Worm (Caenorhabditis elegans): ENCODE results near the gene M02D8.2.

Gene M02D8.2

ce11 chrX:8719888-8720287 is 19.6 kb upstream of the M02D8.2 start:
- TF ChIP-seq nhr-85 (tag) (no peak), elt-2 (tag; optimal IDR thresholded peaks at IDR 0.05) (peak; percentile 48), lin-35 (GFP tag; optimal IDR thresholded peaks at IDR 0.05) (peak in 1 of 2 experiments; percentile 2), nhr-20 (tag; optimal IDR thresholded peaks at IDR 0.05) (peak; percentile 49)

ce11 chrX:8720658-8721057 is 18.8 kb upstream of the M02D8.2 start, which contains the start of gene F53A9.9:
Gene F53A9.9, minus strand, starts transcription at chrX:8720758.
- no peak for TF ChIP-seq ceh-8 (GFP tag; optimal IDR thresholded peaks at IDR 0.05)
- TF ChIP-seq nhr-47 (tag; optimal IDR thresholded peaks at IDR 0.05), result no peak
- no peak for TF ChIP-seq nhr-76 (tag; optimal IDR thresholded peaks at IDR 0.05)
- no peak for TF ChIP-seq xbp-1 (tag; optimal IDR thresholded peaks at IDR 0.05)
- TF ChIP-seq fkh-10 (GFP tag; optimal IDR thresholded peaks at IDR 0.05), result no peak
- TF ChIP-seq ama-1 (optimal IDR thresholded peaks at IDR 0.05), result no peak
- TF ChIP-seq lin-14 (GFP tag; optimal IDR thresholded peaks at IDR 0.05), result no peak
- TF ChIP-seq nhr-28 (tag; optimal IDR thresholded peaks at IDR 0.05), result no peak
- no peak for TF ChIP-seq C16A3.4 (tag; optimal IDR thresholded peaks at IDR 0.05)
- no peak for TF ChIP-seq fkh-8 (tag; optimal IDR thresholded peaks at IDR 0.05)
- no peak for TF ChIP-seq unc-62 (GFP tag; optimal IDR thresholded peaks at IDR 0.05)
- TF ChIP-seq ceh-82 (tag; optimal IDR thresholded peaks at IDR 0.05), result no peak

ce11 chrX:8721273-8721672 is 18.2 kb upstream of the M02D8.2 start:
- TF ChIP-seq pag-3 (tag; optimal IDR thresholded peaks at IDR 0.05; ENCODE audit: borderline replicate concordance, insufficient read depth) (no peak), sptf-1 (tag; optimal IDR thresholded peaks at IDR 0.05) (no peak), lin-14 (GFP tag; optimal IDR thresholded peaks at IDR 0.05) (peak; percentile 43), nhr-77 (tag; optimal IDR thresholded peaks at IDR 0.05) (peak; percentile 31), nhr-47 (tag; optimal IDR thresholded peaks at IDR 0.05) (no peak), tlp-1 (tag; optimal IDR thresholded peaks at IDR 0.05) (no peak)

ce11 chrX:8723127-8723600 is 16.3 kb upstream of the M02D8.2 start, which contains the start of gene tnt-2:
Gene tnt-2, minus strand, starts transcription at chrX:8723550.
- TF ChIP-seq skn-1 (tag; optimal IDR thresholded peaks at IDR 0.05) (no peak), nhr-20 (tag; optimal IDR thresholded peaks at IDR 0.05) (no peak), nhr-12 (tag; optimal IDR thresholded peaks at IDR 0.05) (no peak), alr-1 (tag; optimal IDR thresholded peaks at IDR 0.05; ENCODE audit: borderline replicate concordance) (no peak), xbp-1 (tag; optimal IDR thresholded peaks at IDR 0.05) (no peak), fkh-8 (tag; optimal IDR thresholded peaks at IDR 0.05) (no peak), sup-37 (GFP tag; optimal IDR thresholded peaks at IDR 0.05) (no peak), nhr-77 (tag; optimal IDR thresholded peaks at IDR 0.05) (no peak)

ce11 chrX:8723840-8724239 is 15.6 kb upstream of the M02D8.2 start:
- peak; percentile 85 for TF ChIP-seq lin-14 (GFP tag; optimal IDR thresholded peaks at IDR 0.05)
- peak; percentile 46 for TF ChIP-seq nhr-19 (GFP tag; conservative IDR thresholded peaks at IDR 0.05)
- no peak for TF ChIP-seq hlh-4 (tag; optimal IDR thresholded peaks at IDR 0.05)
- no peak for TF ChIP-seq lin-15B (tag; optimal IDR thresholded peaks at IDR 0.05)
- no peak for TF ChIP-seq nhr-47 (tag; optimal IDR thresholded peaks at IDR 0.05)
- TF ChIP-seq unc-130 (tag; optimal IDR thresholded peaks at IDR 0.05), result peak; percentile 31
- TF ChIP-seq lsy-2 (tag; optimal IDR thresholded peaks at IDR 0.05), result peak in 1 of 2 experiments; percentile 62
- peak in 1 of 2 experiments; percentile 13 for TF ChIP-seq lin-35 (GFP tag; optimal IDR thresholded peaks at IDR 0.05)
- TF ChIP-seq ztf-4 (tag; optimal IDR thresholded peaks at IDR 0.05), result peak; percentile 5
- peak; percentile 80 for TF ChIP-seq nhr-71 (tag; optimal IDR thresholded peaks at IDR 0.05)
- TF ChIP-seq fkh-8 (tag; optimal IDR thresholded peaks at IDR 0.05), result no peak
- TF ChIP-seq swsn-7 (tag; optimal IDR thresholded peaks at IDR 0.05), result peak; percentile 26
- peak; percentile 12 for TF ChIP-seq tbx-2 (tag; optimal IDR thresholded peaks at IDR 0.05)
- TF ChIP-seq dsc-1 (tag; optimal IDR thresholded peaks at IDR 0.05), result peak; percentile 66
- peak; percentile 45 for TF ChIP-seq rnt-1 (tag; optimal IDR thresholded peaks at IDR 0.05)
- TF ChIP-seq mdl-1 (tag; optimal IDR thresholded peaks at IDR 0.05), result peak in 1 of 2 experiments; percentile 50
- TF ChIP-seq pag-3 (tag; optimal IDR thresholded peaks at IDR 0.05; ENCODE audit: borderline replicate concordance, insufficient read depth), result peak; percentile 97
- TF ChIP-seq nhr-20 (tag; optimal IDR thresholded peaks at IDR 0.05), result peak; percentile 59
- TF ChIP-seq irx-1 (tag; optimal IDR thresholded peaks at IDR 0.05), result no peak
- TF ChIP-seq fkh-4 (tag; optimal IDR thresholded peaks at IDR 0.05; ENCODE audit: borderline replicate concordance), result peak; percentile 34
- TF ChIP-seq snu-23 (GFP tag; optimal IDR thresholded peaks at IDR 0.05), result peak; percentile 56

All from whole organism, L1 larva.